Worm (Caenorhabditis elegans) whole organism, L2 larva: ENCODE measurements around the gene algn-14.

Experiments used
- Y55F3AM.14 ChIP-seq: fragments of 200-800 bp; sonication (Bioruptor generic); optimal IDR thresholded peaks from 2 replicates; lab custom pipeline; 2018; ENCODE audit warnings: mild to moderate bottlenecking, missing genetic modification characterization, missing compliant biosample characterization
- ZK546.5 ChIP-seq: sonication (generic microtip); optimal IDR thresholded peaks from 2 replicates; lab custom pipeline; 2017; ENCODE audit warnings: missing biosample characterization, missing genetic modification characterization
- aly-2 ChIP-seq: fragments of 150-350 bp; optimal IDR thresholded peaks from 2 replicates; lab custom pipeline; 2014; ENCODE audit warnings: missing biosample characterization, missing genetic modification characterization
- ama-1 ChIP-seq: fragments of 150-350 bp; optimal IDR thresholded peaks from 2 replicates; lab custom pipeline; 2018; ENCODE audit warnings: inconsistent platforms
- blmp-1 ChIP-seq: sonication (generic microtip); optimal IDR thresholded peaks from 2 replicates; lab custom pipeline; 2017; ENCODE audit warnings: missing genetic modification characterization, mild to moderate bottlenecking, missing compliant biosample characterization, antibody characterized with exemption, moderate library complexity; ENCODE audit not compliant: insufficient read depth
- dmd-4 ChIP-seq: sonication (generic microtip); optimal IDR thresholded peaks from 2 replicates; lab custom pipeline; 2017; ENCODE audit warnings: missing biosample characterization, missing genetic modification characterization
- fos-1 ChIP-seq: fragments of 150-350 bp; optimal IDR thresholded peaks from 2 replicates; lab custom pipeline; 2014; ENCODE audit warnings: missing biosample characterization, missing genetic modification characterization
- gmeb-1 ChIP-seq: fragments of 150-350 bp; optimal IDR thresholded peaks from 2 replicates; lab custom pipeline; 2014; ENCODE audit warnings: missing biosample characterization, missing genetic modification characterization
- mab-5 ChIP-seq: fragments of 150-350 bp; optimal IDR thresholded peaks from 2 replicates; lab custom pipeline; 2014; ENCODE audit warnings: missing biosample characterization, missing genetic modification characterization
- nhr-11 ChIP-seq: fragments of 150-350 bp; optimal IDR thresholded peaks from 2 replicates; lab custom pipeline; 2014; ENCODE audit warnings: missing biosample characterization, missing genetic modification characterization
- nhr-129 ChIP-seq: fragments of 150-350 bp; optimal IDR thresholded peaks from 2 replicates; lab custom pipeline; 2014; ENCODE audit warnings: missing biosample characterization, missing genetic modification characterization
- nhr-23 ChIP-seq: fragments of 150-350 bp; optimal IDR thresholded peaks from 2 replicates; lab custom pipeline; 2014; ENCODE audit warnings: missing biosample characterization, missing genetic modification reagents, missing genetic modification characterization
- sem-4 ChIP-seq: fragments of 150-350 bp; optimal IDR thresholded peaks from 2 replicates; lab custom pipeline; 2014; ENCODE audit warnings: missing biosample characterization, missing genetic modification reagents, missing genetic modification characterization
- skn-1 ChIP-seq: sonication (generic microtip); optimal IDR thresholded peaks from 2 replicates; lab custom pipeline; 2017; ENCODE audit warnings: missing biosample characterization, missing genetic modification characterization
- sma-3 ChIP-seq: sonication (generic microtip); optimal IDR thresholded peaks from 2 replicates; lab custom pipeline; 2016; ENCODE audit warnings: missing genetic modification reagents, missing genetic modification characterization, missing compliant biosample characterization
- unc-55 ChIP-seq: fragments of 150-350 bp; sonication (generic microtip); optimal IDR thresholded peaks from 3 replicates; lab custom pipeline; 2014; ENCODE audit warnings: missing biosample characterization, missing genetic modification reagents, missing genetic modification characterization
- ztf-1 ChIP-seq: fragments of 200-800 bp; sonication (Bioruptor generic); conservative IDR thresholded peaks from 2 replicates; pipeline ENCODE4 v1.3.6; 2022; ENCODE audit warnings: missing genetic modification characterization, missing compliant biosample characterization
- ztf-4 ChIP-seq: fragments of 150-350 bp; optimal IDR thresholded peaks from 2 replicates; lab custom pipeline; 2014; ENCODE audit warnings: missing biosample characterization, missing genetic modification characterization

Gene algn-14

ce11 chrIV:3755355-3755754 is 47.9 kb downstream of the algn-14 start, which contains the start of gene Y37E11AR.7:
TSS of gene Y37E11AR.7 (minus strand) at chrIV:3755455.
- no peak for TF ChIP-seq unc-55 (GFP tag; lab: Kevin White, UChicago)
- TF ChIP-seq skn-1 (tag; lab: Kevin White, UChicago) = no peak
- no peak for TF ChIP-seq ztf-1 (GFP tag; lab: Robert Waterston, UW)
- no peak for TF ChIP-seq sma-3
- no peak for TF ChIP-seq ztf-4 (tag; lab: Kevin White, UChicago)
- TF ChIP-seq dmd-4 (tag; lab: Kevin White, UChicago) = no peak
- TF ChIP-seq blmp-1 (tag; lab: Kevin White, UChicago) = no peak
- TF ChIP-seq ama-1 = no peak
- no peak for TF ChIP-seq gmeb-1 (tag; lab: Kevin White, UChicago)
- no peak for TF ChIP-seq mab-5 (tag; lab: Kevin White, UChicago)
- no peak for TF ChIP-seq nhr-23
- no peak for TF ChIP-seq sem-4 (tag; lab: Kevin White, UChicago)

- TF ChIP-seq nhr-129 (tag; lab: Kevin White, UChicago) = peak; percentile 17
- TF ChIP-seq Y55F3AM.14 (GFP tag; lab: Kevin White, UChicago) = no peak
Measured at ce11 chrIV:3752276-3752675, 51.0 kb downstream of the algn-14 start.

- no peak for TF ChIP-seq fos-1 (tag; lab: Kevin White, UChicago)
- TF ChIP-seq nhr-11 (tag; lab: Kevin White, UChicago) = no peak
- TF ChIP-seq aly-2 (tag; lab: Kevin White, UChicago) = no peak
- TF ChIP-seq ZK546.5 (tag; lab: Kevin White, UChicago) = no peak
- no peak for TF ChIP-seq gmeb-1 (tag; lab: Kevin White, UChicago)
- TF ChIP-seq, all 48 proteins: peak for 0
Measured at ce11 chrIV:3751001-3751400, 52.2 kb downstream of the algn-14 start, which contains the start of gene ugt-45. TSS of gene ugt-45 (minus strand) at chrIV:3751101.
